Fruit fly (Drosophila melanogaster) Kc167 (cell line): ENCODE measurements around the gene Phae2.

Experiments used
- Myc ChIP-seq: fragments of >200 bp; optimal IDR thresholded peaks from 2 replicates; lab custom pipeline; 2017; ENCODE audit warnings: missing external identifiers
- Sin3A ChIP-seq: fragments of >200 bp; optimal IDR thresholded peaks from 2 replicates; lab custom pipeline; 2018; ENCODE audit warnings: missing external identifiers
- h ChIP-seq: fragments of >200 bp; optimal IDR thresholded peaks from 3 replicates; lab custom pipeline; 2018; ENCODE audit warnings: missing external identifiers
- insv ChIP-seq: fragments of >200 bp; optimal IDR thresholded peaks from 3 replicates; lab custom pipeline; 2018; ENCODE audit warnings: missing external identifiers
- psq ChIP-seq: fragments of >200 bp; optimal IDR thresholded peaks from 2 replicates; lab custom pipeline; 2017; ENCODE audit warnings: missing external identifiers
- ttk ChIP-seq: sonication (Bioruptor generic); optimal IDR thresholded peaks from 2 replicates; lab custom pipeline; 2017; ENCODE audit warnings: missing external identifiers

Gene Phae2

dm6 chr2L:12091522-12091921 lies 19.4 kb upstream of the Phae2 start, which contains the start of gene Pex19:
TSS of gene Pex19 (plus strand) at chr2L:12091822.
- TF ChIP-seq Myc = no peak
- TF ChIP-seq ttk = no peak
- TF ChIP-seq h = no peak
- no peak for TF ChIP-seq psq
- no peak for TF ChIP-seq insv (lab: Kevin White, UChicago)
- no peak for TF ChIP-seq Sin3A (lab: Kevin White, UChicago)

DNA sequence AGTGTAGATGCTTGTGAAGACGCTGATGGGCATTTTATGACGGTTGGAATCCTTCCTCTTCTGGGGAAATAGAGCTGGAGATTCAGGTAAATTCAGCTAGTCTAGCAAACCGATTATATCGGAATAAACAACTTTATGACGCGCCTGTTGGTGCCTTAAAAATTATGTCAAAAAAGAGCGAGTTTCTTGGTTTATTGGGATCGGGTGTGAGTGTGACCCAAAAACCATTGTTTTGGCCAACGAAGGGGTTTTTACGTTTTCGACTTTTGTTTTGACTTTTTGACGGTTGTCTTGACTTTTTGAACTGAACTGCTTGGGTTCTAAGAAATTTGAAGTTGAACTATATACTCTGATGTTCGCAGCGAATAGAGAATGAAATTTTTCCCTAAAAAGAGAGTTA lies 18.9 kb upstream of the Phae2 start:
- TF ChIP-seq insv (lab: Kevin White, UChicago) = no peak
- TF ChIP-seq Myc = no peak
- TF ChIP-seq psq = no peak
- TF ChIP-seq h = no peak
- TF ChIP-seq Sin3A (lab: Kevin White, UChicago) = no peak
- TF ChIP-seq ttk = no peak

DNA sequence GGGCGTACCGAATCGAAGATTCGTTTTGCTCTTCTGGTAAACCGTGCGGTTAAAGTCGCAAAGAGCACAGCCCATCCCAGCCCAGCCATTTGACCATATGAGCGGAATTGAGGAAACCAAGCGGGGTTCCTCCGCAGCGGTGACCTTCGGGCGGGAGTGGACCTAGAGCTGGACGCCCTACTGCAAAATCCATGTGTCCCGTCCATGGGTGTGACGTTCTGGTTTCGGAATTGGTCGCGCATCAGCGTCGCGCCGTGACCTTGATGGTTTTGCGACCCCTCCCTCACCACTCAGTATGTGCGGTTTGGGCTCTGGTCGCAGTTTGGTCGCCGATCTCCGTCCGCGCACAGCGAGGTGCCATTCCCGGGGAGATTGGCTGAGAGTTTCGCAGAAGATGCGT lies 18.2 kb upstream of the Phae2 start:
- no peak for TF ChIP-seq psq
- no peak for TF ChIP-seq ttk
- no peak for TF ChIP-seq h
- TF ChIP-seq insv (lab: Kevin White, UChicago) = no peak
- no peak for TF ChIP-seq Myc
- no peak for TF ChIP-seq Sin3A (lab: Kevin White, UChicago)

DNA sequence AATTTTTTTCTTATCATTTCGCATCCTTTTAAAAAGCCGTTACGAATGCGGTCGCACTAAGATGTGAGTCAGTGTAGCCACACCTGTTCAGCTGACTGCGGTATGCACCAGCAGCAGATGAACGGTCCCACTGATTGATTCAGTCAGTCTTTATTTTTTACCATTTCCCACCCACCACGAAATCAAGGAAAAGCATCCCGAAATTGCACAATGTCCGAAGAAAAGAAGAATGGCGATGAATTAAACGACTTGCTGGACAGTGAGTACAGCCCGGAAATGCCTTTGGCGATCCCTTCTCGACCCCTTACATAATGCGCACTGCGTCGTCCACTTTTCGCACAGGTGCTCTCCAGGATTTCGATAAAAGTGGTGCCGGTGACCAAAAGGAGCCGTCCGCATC lies 17.3 kb upstream of the Phae2 start:
- TF ChIP-seq Myc (no peak), ttk (no peak), insv (lab: Kevin White, UChicago) (no peak), Sin3A (lab: Kevin White, UChicago) (no peak), h (no peak), psq (no peak)

dm6 chr2L:12096396-12096813 lies 14.5 kb upstream of the Phae2 start, which contains the start of the genes CG6712 and Mt2:
TSS of gene CG6712 (minus strand) at chr2L:12096511.
TSS of gene Mt2 (plus strand) at chr2L:12096525.
- TF ChIP-seq h (no peak), Myc (no peak), ttk (no peak), insv (lab: Kevin White, UChicago) (no peak), Sin3A (lab: Kevin White, UChicago) (no peak), psq (no peak)

dm6 chr2L:12097698-12098097 lies 13.2 kb upstream of the Phae2 start, which contains the start of gene Ced-12:
TSS of gene Ced-12 (plus strand) at chr2L:12097838.
- TF ChIP-seq Sin3A (lab: Kevin White, UChicago) (no peak), insv (lab: Kevin White, UChicago) (no peak), Myc (no peak), psq (no peak), ttk (no peak), h (no peak)

DNA sequence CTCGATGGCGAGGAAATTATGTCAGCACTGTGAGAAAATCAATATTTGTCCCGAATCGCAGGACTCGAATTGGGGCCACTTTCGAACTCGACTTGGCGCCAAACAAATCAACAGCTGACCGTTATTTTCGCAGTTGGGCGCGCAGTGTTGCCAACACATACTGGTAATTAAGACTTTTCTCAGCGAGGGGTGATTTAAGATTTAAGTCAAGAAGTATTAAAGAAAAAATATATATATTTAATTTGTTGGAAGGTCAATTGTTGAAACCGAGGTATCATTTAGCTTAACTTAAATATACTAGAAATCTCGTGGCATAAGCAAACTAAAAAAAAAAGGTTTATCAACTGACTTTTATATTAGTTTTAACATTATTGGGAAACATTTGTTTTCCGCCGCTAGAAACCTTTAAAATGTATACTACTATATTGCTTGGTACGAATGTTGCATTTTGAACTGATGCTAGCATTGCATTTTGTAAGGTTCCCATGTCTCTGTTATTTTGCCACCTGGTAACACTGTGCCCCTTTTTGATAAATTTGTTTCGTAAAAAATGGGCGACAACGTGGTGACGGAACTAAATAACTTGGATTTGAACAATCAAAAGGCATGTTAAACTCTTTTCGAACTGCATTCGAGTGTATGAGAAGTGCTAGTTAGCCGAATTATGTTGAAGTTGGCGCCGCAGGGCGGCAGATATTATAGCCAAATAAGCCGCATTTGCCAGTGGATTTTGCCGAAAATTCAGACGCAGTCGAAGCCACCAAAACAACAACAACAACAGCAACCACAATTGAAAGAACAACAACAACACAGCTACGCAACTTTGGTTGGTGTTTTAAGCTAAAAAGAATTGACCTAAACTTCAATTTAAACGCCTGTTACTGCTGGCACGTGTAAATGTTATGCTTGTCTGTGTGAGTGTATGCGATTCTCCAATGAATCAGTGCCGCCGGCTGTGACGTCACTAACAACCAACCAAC lies 7.4 kb upstream of the Phae2 start, which contains the start of the genes Patsas and ThrRS:
Patsas (minus strand) TSS at position 55 of the 980 bp plus-strand sequence.
ThrRS (plus strand) TSS at position 521 of the 980 bp plus-strand sequence.
- TF ChIP-seq insv (lab: Kevin White, UChicago) = no peak

DNA sequence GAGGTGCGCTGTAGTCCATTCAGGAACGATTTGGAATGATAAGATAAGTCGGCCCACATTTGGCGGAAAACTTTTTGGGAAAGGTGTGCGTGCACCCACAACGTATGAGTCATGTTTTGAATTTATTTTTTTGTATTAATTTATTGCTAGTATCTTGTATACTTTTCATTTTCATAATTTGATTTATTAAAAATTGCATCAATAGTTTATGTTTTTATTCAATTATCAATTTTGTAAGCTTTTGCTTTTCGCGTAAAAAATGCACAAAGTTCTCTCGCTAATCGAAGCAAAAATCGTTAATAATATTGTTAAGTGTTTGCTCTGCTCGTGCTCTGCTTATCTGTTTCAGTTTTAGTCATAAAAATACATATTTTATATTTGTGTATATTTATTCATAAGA lies 3.8 kb upstream of the Phae2 start:
- TF ChIP-seq h = no peak
- no peak for TF ChIP-seq psq
- TF ChIP-seq Sin3A (lab: Kevin White, UChicago) = no peak
- no peak for TF ChIP-seq Myc

DNA sequence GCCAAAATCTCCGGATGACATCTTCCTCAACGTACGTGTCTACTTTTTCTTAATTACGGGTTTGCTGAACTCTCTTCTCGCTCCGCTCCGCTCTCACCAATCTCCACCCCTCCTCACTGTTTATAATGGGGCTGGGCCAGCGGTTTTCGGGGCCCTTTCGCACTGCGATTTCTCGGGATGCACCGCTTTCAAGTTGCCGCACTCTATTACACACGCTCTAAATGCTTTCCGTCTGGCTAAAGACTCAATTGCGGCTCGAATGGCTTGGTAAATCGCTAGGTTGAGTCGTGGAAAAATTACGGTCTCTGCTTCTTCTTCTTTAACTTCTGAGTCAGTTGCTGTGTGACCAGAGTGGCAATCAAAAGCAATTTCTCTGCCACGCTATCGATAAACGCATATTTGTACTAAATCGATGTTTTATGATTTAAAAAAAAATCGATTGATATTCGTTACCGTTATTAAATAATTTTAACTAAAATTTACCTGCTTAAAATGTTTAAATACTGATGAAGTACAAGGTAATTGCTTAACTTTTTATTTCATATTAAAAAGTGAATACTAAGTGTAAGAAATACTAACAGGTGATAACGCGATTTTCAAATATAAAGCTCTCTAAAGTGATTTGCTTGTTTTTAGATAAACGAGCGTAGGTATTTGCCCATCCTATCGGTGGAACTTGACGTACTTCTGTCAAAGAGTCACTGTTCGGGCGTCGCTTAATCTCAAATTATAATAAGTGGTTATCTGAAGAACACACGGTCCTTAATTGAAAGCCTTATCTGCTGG lies 1.9 kb upstream of the Phae2 start, which contains the start of the genes Rab6 and Phae1:
Rab6 (minus strand) TSS at position 338 of the 786 bp plus-strand sequence.
Phae1 (plus strand) TSS at position 639 of the 786 bp plus-strand sequence.
- TF ChIP-seq psq (no peak), h (no peak), Sin3A (lab: Kevin White, UChicago) (no peak)

- TF ChIP-seq h (no peak), ttk (no peak), Myc (no peak), insv (lab: Kevin White, UChicago) (no peak), psq (no peak), Sin3A (lab: Kevin White, UChicago) (no peak)
Measured at dm6 chr2L:12112943-12113557, 2.1 kb downstream of the Phae2 start.

DNA sequence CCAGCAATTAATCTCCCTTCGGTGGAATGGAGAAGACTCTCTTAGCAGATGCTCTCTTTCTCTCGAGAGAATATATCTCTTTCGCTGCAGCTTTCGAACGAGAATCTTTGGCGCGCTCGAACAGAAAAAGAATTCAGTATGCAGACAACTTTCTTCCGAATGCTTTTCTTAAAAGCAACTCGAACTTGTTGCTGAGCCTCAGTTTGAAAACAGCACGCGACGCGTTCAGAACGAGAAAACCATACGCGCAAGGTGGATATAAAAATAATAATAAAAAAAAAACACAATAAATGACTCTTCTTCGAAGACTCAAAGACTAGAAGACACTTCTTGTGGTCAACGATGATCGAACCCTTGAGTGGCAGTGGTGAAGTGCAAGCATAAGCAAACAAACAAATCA lies 3.2 kb downstream of the Phae2 start, which contains the start of gene CG17211:
CG17211 (plus strand) TSS at position 202 of the 400 bp plus-strand sequence.
- no peak for TF ChIP-seq psq
- TF ChIP-seq ttk = no peak
- no peak for TF ChIP-seq insv (lab: Kevin White, UChicago)
- TF ChIP-seq h = no peak
- TF ChIP-seq Myc = no peak
- TF ChIP-seq Sin3A (lab: Kevin White, UChicago) = no peak

DNA sequence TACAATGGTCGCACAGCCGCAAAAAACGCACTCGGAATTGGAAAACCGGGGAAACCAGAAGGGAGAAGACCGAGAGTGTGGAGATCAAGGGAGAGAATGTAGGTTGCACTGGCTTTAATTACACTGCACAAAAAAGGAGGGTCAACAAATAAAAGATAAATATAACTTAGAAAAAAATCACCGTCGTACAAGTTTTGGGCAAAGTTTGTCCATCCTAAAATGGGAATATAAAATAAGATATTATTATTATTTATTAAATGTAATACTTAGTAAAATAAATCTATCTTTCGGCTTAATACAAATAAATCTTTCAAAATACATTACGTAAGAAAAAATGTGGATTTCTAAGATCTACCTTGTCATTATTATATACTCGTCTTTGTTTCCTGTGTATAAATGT lies 4.9 kb downstream of the Phae2 start:
- TF ChIP-seq h (no peak), psq (no peak), insv (lab: Kevin White, UChicago) (no peak), Sin3A (lab: Kevin White, UChicago) (no peak), Myc (no peak), ttk (no peak)
